Worm (Caenorhabditis elegans) whole organism, early embryonic: Measurements from ENCODE around the gene fipr-1.

Source experiments
- B0310.2 ChIP-seq: sonication (generic microtip); optimal IDR thresholded peaks from 2 replicates; lab custom pipeline; 2016; ENCODE audit warnings: mild to moderate bottlenecking, missing genetic modification characterization, missing compliant biosample characterization
- F13C5.2 ChIP-seq: sonication (generic microtip); optimal IDR thresholded peaks from 2 replicates; lab custom pipeline; 2017; ENCODE audit warnings: mild to moderate bottlenecking, missing genetic modification characterization, inconsistent platforms, missing compliant biosample characterization
- aly-1 ChIP-seq: sonication (generic microtip); optimal IDR thresholded peaks from 2 replicates; lab custom pipeline; 2016; ENCODE audit warnings: missing genetic modification characterization, missing compliant biosample characterization
- ama-1 ChIP-seq: fragments of 150-350 bp; optimal IDR thresholded peaks from 2 replicates; lab custom pipeline; 2014
- ceh-13 ChIP-seq: fragments of 200-800 bp; sonication (Bioruptor generic); optimal IDR thresholded peaks from 2 replicates; lab custom pipeline; 2018; ENCODE audit warnings: mild to moderate bottlenecking, missing genetic modification characterization, missing compliant biosample characterization
- ceh-36 ChIP-seq: sonication (generic microtip); optimal IDR thresholded peaks from 2 replicates; lab custom pipeline; 2016; ENCODE audit warnings: missing genetic modification characterization, inconsistent platforms, missing compliant biosample characterization
- ets-7 ChIP-seq: sonication (generic microtip); optimal IDR thresholded peaks from 2 replicates; lab custom pipeline; 2016; ENCODE audit warnings: missing genotype, missing genetic modification characterization, missing compliant biosample characterization
- flt-1 ChIP-seq: fragments of 200-800 bp; sonication (Bioruptor generic); IDR thresholded peaks from 2 replicates; pipeline ENCODE4 v1.3.6; 2022; ENCODE audit warnings: missing genetic modification characterization, missing compliant biosample characterization
- hmbx-1 ChIP-seq: sonication (generic microtip); optimal IDR thresholded peaks from 2 replicates; lab custom pipeline; 2016; ENCODE audit warnings: mild to moderate bottlenecking, missing genetic modification characterization, missing compliant biosample characterization
- hmg-4 ChIP-seq: fragments of 200-800 bp; sonication (Bioruptor generic); optimal IDR thresholded peaks from 2 replicates; lab custom pipeline; 2018; ENCODE audit warnings: mild to moderate bottlenecking, missing genetic modification characterization, missing compliant biosample characterization
- hnd-1 ChIP-seq: sonication (generic microtip); optimal IDR thresholded peaks from 2 replicates; lab custom pipeline; 2016; ENCODE audit warnings: missing genetic modification characterization, missing compliant biosample characterization
- pes-1 ChIP-seq: fragments of 200-800 bp; sonication (Bioruptor generic); IDR thresholded peaks from 2 replicates; pipeline ENCODE4 v1.3.6; 2022; ENCODE audit warnings: missing genetic modification reagents, missing genetic modification characterization, missing compliant biosample characterization
- scrt-1 ChIP-seq: fragments of 200-800 bp; sonication (Bioruptor generic); IDR thresholded peaks from 2 replicates; pipeline ENCODE4 v1.3.6; 2022; ENCODE audit warnings: missing genetic modification characterization, missing compliant biosample characterization
- sea-1 ChIP-seq: fragments of 200-800 bp; sonication (Bioruptor generic); conservative IDR thresholded peaks from 2 replicates; pipeline ENCODE4 v1.3.6; 2022; ENCODE audit warnings: missing genetic modification characterization, missing compliant biosample characterization
- tbx-11 ChIP-seq: fragments of 200-800 bp; sonication (Bioruptor generic); IDR thresholded peaks from 2 replicates; pipeline ENCODE4 v1.3.6; 2022; ENCODE audit warnings: missing genetic modification characterization, missing compliant biosample characterization
- tbx-37 ChIP-seq: fragments of 200-800 bp; sonication (Bioruptor generic); conservative IDR thresholded peaks from 2 replicates; pipeline ENCODE4 v1.3.6; 2022; ENCODE audit warnings: missing genetic modification reagents, missing genetic modification characterization, missing compliant biosample characterization
- tra-4 ChIP-seq: sonication (generic microtip); optimal IDR thresholded peaks from 2 replicates; lab custom pipeline; 2017; ENCODE audit warnings: missing genetic modification characterization, missing compliant biosample characterization

The fipr-1 gene

ce11 chrV:12351842-12352241, 9.7 kb downstream of the fipr-1 start:
- no peak for TF ChIP-seq ama-1 (lab: Kevin White, UChicago)
- TF ChIP-seq ceh-36, result no peak
- TF ChIP-seq ets-7 (tag; lab: Kevin White, UChicago), result no peak
- no peak for TF ChIP-seq aly-1 (tag; lab: Kevin White, UChicago)
- no peak for TF ChIP-seq hnd-1 (tag; lab: Kevin White, UChicago)
- TF ChIP-seq hmbx-1 (tag; lab: Kevin White, UChicago), result no peak
- TF ChIP-seq tbx-11 (GFP tag; lab: Robert Waterston, UW), result no peak
- no peak for TF ChIP-seq B0310.2 (tag; lab: Kevin White, UChicago)
- no peak for TF ChIP-seq F13C5.2 (tag; lab: Kevin White, UChicago)

DNA sequence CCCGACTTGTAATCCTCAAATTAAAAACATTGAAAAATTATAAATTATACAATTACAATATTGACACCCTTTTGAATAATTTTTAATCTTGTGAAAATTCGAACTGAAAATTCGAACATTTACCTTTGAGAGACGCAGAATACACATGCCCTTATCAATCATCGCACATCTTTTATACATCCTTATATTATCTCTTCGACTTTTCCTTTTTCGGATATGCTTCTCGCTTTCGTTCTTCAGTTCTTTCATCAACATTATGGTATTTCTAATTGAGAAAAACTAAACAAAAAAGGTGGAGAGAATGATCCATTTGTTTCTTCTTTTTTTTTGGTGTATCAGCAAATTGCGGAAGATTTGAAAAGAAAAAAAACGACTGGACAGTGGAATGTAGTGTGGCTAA, 12.2 kb downstream of the fipr-1 start:
- TF ChIP-seq tra-4 (tag; lab: Kevin White, UChicago), result no peak
- TF ChIP-seq F13C5.2 (tag; lab: Kevin White, UChicago), result no peak
- TF ChIP-seq scrt-1 (GFP tag; lab: Robert Waterston, UW), result no peak
- TF ChIP-seq ama-1 (lab: Kevin White, UChicago), result no peak
- TF ChIP-seq hnd-1 (tag; lab: Kevin White, UChicago), result no peak
- no peak for TF ChIP-seq flt-1 (GFP tag; lab: Robert Waterston, UW)
- TF ChIP-seq aly-1 (tag; lab: Kevin White, UChicago), result no peak
- no peak for TF ChIP-seq B0310.2 (tag; lab: Kevin White, UChicago)
- no peak for TF ChIP-seq tbx-37 (GFP tag; lab: Robert Waterston, UW)
- no peak for TF ChIP-seq sea-1 (GFP tag; lab: Robert Waterston, UW)
- TF ChIP-seq hmg-4 (GFP tag; lab: Kevin White, UChicago), result no peak
- TF ChIP-seq ceh-13 (GFP tag; lab: Kevin White, UChicago), result no peak

DNA sequence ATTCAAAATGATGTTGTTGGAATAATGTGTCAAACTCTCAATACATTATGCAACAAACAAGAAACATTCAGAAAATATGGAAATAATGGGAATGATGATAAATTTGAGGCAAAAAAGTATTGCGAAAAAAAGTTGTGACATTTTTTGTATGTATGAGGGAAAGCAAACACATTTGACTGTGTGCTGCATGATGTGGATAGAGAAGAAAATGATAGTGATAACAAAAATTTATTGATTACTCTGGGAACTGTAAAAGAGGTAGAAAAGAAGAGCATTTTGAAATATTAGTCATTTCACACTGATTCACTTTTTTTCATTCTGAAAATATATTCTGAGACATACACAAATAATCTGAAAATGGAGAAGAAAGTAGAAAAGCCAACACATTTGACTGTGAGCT, 13.7 kb downstream of the fipr-1 start:
- no peak for TF ChIP-seq sea-1 (GFP tag; lab: Robert Waterston, UW)
- no peak for TF ChIP-seq hmbx-1 (tag; lab: Kevin White, UChicago)
- TF ChIP-seq tbx-11 (GFP tag; lab: Robert Waterston, UW), result no peak
- no peak for TF ChIP-seq scrt-1 (GFP tag; lab: Robert Waterston, UW)
- no peak for TF ChIP-seq tra-4 (tag; lab: Kevin White, UChicago)
- TF ChIP-seq B0310.2 (tag; lab: Kevin White, UChicago), result no peak
- no peak for TF ChIP-seq F13C5.2 (tag; lab: Kevin White, UChicago)
- no peak for TF ChIP-seq ama-1 (lab: Kevin White, UChicago)
- TF ChIP-seq ets-7 (tag; lab: Kevin White, UChicago), result no peak
- TF ChIP-seq aly-1 (tag; lab: Kevin White, UChicago), result no peak
- TF ChIP-seq pes-1, result no peak
- TF ChIP-seq hnd-1 (tag; lab: Kevin White, UChicago), result no peak
- TF ChIP-seq hmg-4 (GFP tag; lab: Kevin White, UChicago), result no peak

DNA sequence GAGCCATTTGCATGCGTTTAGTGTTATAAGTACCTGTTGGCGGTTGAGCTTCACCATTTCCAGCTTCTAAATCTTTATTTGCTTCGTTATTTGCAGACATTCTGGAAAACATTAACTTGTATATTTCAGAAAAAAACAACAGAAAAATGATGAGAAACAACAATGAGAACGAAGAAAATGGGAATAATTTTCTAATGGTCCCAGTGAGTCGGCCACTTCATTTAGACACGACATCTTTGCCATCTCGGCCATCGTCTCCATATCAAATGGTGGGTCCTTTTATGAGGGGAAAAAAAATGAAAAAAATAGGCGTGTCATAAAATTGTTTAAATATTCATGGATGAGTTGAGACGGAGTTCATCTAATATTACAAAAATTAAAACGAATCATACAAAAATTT, 15.7 kb downstream of the fipr-1 start, which contains the start of gene snb-2:
Gene snb-2 (minus strand): TSS at position 101 of the 400 bp plus-strand sequence.
- no peak for TF ChIP-seq ceh-13 (GFP tag; lab: Kevin White, UChicago)
- TF ChIP-seq aly-1 (tag; lab: Kevin White, UChicago), result no peak
- TF ChIP-seq tra-4 (tag; lab: Kevin White, UChicago), result no peak
- no peak for TF ChIP-seq F13C5.2 (tag; lab: Kevin White, UChicago)
- no peak for TF ChIP-seq sea-1 (GFP tag; lab: Robert Waterston, UW)
- no peak for TF ChIP-seq pes-1
- no peak for TF ChIP-seq tbx-11 (GFP tag; lab: Robert Waterston, UW)
- no peak for TF ChIP-seq scrt-1 (GFP tag; lab: Robert Waterston, UW)
- TF ChIP-seq ets-7 (tag; lab: Kevin White, UChicago), result no peak
- no peak for TF ChIP-seq hnd-1 (tag; lab: Kevin White, UChicago)
- no peak for TF ChIP-seq ceh-36
- no peak for TF ChIP-seq ama-1 (lab: Kevin White, UChicago)
- TF ChIP-seq hmbx-1 (tag; lab: Kevin White, UChicago), result no peak
- no peak for TF ChIP-seq flt-1 (GFP tag; lab: Robert Waterston, UW)
- TF ChIP-seq B0310.2 (tag; lab: Kevin White, UChicago), result no peak

- TF ChIP-seq hmg-4 (GFP tag; lab: Kevin White, UChicago), result no peak
These were observed 16.7 kb downstream of the fipr-1 start, which contains the start of gene F23H12.3 for ce11 chrV:12344845-12345244. Gene F23H12.3, plus strand, starts transcription at chrV:12345145.

ce11 chrV:12343419-12343969, 18.1 kb downstream of the fipr-1 start, which contains the start of gene tomm-20:
Gene tomm-20, minus strand, starts transcription at chrV:12343469.
- TF ChIP-seq hnd-1 (tag; lab: Kevin White, UChicago), result peak; percentile 29
- no peak for TF ChIP-seq sea-1 (GFP tag; lab: Robert Waterston, UW)
- no peak for TF ChIP-seq B0310.2 (tag; lab: Kevin White, UChicago)
- TF ChIP-seq ceh-36, result peak; percentile 36
- TF ChIP-seq hmbx-1 (tag; lab: Kevin White, UChicago), result peak; percentile 2
- peak; percentile 76 for TF ChIP-seq tbx-11 (GFP tag; lab: Robert Waterston, UW)
- peak; percentile 50; the same call in 1 of the 2 replicates for TF ChIP-seq tbx-37 (GFP tag; lab: Robert Waterston, UW)
- no peak for TF ChIP-seq ets-7 (tag; lab: Kevin White, UChicago)
- TF ChIP-seq ceh-13 (GFP tag; lab: Kevin White, UChicago), result peak; percentile 2
- no peak for TF ChIP-seq hmg-4 (GFP tag; lab: Kevin White, UChicago)
- no peak for TF ChIP-seq tra-4 (tag; lab: Kevin White, UChicago)
- TF ChIP-seq aly-1 (tag; lab: Kevin White, UChicago), result no peak
- TF ChIP-seq scrt-1 (GFP tag; lab: Robert Waterston, UW), result peak; percentile 72
- peak; percentile 65; the same call in 1 of the 2 replicates for TF ChIP-seq flt-1 (GFP tag; lab: Robert Waterston, UW)
- TF ChIP-seq ama-1 (lab: Kevin White, UChicago), result no peak
- TF ChIP-seq F13C5.2 (tag; lab: Kevin White, UChicago), result peak; percentile 91
- peak; percentile 60; the same call in 1 of the 2 replicates for TF ChIP-seq pes-1

DNA sequence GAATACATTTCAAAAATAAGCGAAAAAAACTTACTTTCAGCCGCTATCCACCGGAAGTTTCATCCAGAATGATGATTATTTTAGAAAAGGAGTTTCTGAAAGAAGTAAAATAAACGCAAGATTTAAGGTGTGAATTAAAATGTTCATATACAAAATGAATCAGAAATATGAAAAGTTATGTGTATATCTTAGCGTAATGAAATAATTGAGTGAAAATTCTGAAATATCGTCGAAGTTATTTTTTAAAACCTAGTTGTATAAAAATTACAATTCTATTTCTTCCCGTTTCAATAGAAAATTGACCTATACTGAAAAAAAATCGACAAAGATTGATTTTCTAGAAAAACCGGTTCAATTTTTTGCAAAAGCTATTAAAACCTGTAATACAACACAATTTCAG, 23.6 kb downstream of the fipr-1 start, which contains the start of gene twk-13:
Gene twk-13 (minus strand): TSS at position 101 of the 400 bp plus-strand sequence.
- TF ChIP-seq sea-1 (GFP tag; lab: Robert Waterston, UW) (no peak), flt-1 (GFP tag; lab: Robert Waterston, UW) (no peak), ceh-13 (GFP tag; lab: Kevin White, UChicago) (no peak), hmbx-1 (tag; lab: Kevin White, UChicago) (no peak), ets-7 (tag; lab: Kevin White, UChicago) (no peak)
